Fruit fly (Drosophila melanogaster) whole organism, pupa: ENCODE data around the gene CG43338.

Source experiments
- CG10348 ChIP-seq: fragments of 200-800 bp; sonication (Bioruptor generic); IDR thresholded peaks from 2 replicates; pipeline ENCODE4 v1.3.6; 2022; ENCODE audit warnings: missing biosample characterization, missing genetic modification characterization
- CG12605 ChIP-seq: fragments of 200-800 bp; sonication (Bioruptor generic); IDR thresholded peaks from 2 replicates; pipeline ENCODE4 v1.3.6; 2022; ENCODE audit warnings: missing biosample characterization, missing genetic modification characterization
- CG13204 ChIP-seq: fragments of 200-800 bp; sonication (Bioruptor generic); optimal IDR thresholded peaks from 2 replicates; lab custom pipeline; 2018; ENCODE audit warnings: missing biosample characterization, mild to moderate bottlenecking, missing genetic modification characterization, moderate library complexity
- CG14655 ChIP-seq: fragments of 200-800 bp; sonication (Bioruptor generic); optimal IDR thresholded peaks from 3 replicates; lab custom pipeline; 2017; ENCODE audit warnings: mild to moderate bottlenecking, missing biosample characterization, missing genetic modification reagents, missing genetic modification characterization
- CG15710 ChIP-seq: fragments of 200-800 bp; sonication (Bioruptor generic); optimal IDR thresholded peaks from 2 replicates; lab custom pipeline; 2018; ENCODE audit warnings: missing biosample characterization, mild to moderate bottlenecking, missing genetic modification characterization, moderate library complexity
- CG17806 ChIP-seq: fragments of 200-800 bp; sonication (Bioruptor generic); optimal IDR thresholded peaks from 2 replicates; lab custom pipeline; 2018; ENCODE audit warnings: missing biosample characterization, mild to moderate bottlenecking, missing genetic modification characterization, moderate library complexity
- CG32121 ChIP-seq: fragments of 200-800 bp; sonication (Bioruptor generic); IDR thresholded peaks from 2 replicates; pipeline ENCODE4 v1.3.6; 2022; ENCODE audit warnings: missing biosample characterization, missing genetic modification characterization
- CG34367 ChIP-seq: fragments of 200-800 bp; sonication (Bioruptor generic); optimal IDR thresholded peaks from 2 replicates; lab custom pipeline; 2018; ENCODE audit warnings: missing biosample characterization, mild to moderate bottlenecking, missing genetic modification characterization
- CG4496 ChIP-seq: fragments of 200-800 bp; sonication (Bioruptor generic); IDR thresholded peaks from 3 replicates; pipeline ENCODE4 v1.3.6; 2022; ENCODE audit warnings: missing biosample characterization, missing genetic modification characterization
- CG8159 ChIP-seq: fragments of 200-800 bp; sonication (Bioruptor generic); optimal IDR thresholded peaks from 3 replicates; lab custom pipeline; 2018; ENCODE audit warnings: missing biosample characterization, mild to moderate bottlenecking, missing genetic modification characterization, moderate library complexity
- CG8301 ChIP-seq: fragments of 200-800 bp; sonication (Bioruptor generic); optimal IDR thresholded peaks from 2 replicates; lab custom pipeline; 2018; ENCODE audit warnings: missing biosample characterization, mild to moderate bottlenecking, missing genetic modification characterization
- CG9948 ChIP-seq: fragments of 200-800 bp; sonication (Bioruptor generic); optimal IDR thresholded peaks from 2 replicates; lab custom pipeline; 2018; ENCODE audit warnings: missing biosample characterization, mild to moderate bottlenecking, missing genetic modification characterization, moderate library complexity
- D1 ChIP-seq: fragments of 200-800 bp; sonication (Bioruptor generic); optimal IDR thresholded peaks from 2 replicates; lab custom pipeline; 2018; ENCODE audit warnings: missing biosample characterization, mild to moderate bottlenecking, missing genetic modification characterization, moderate library complexity
- EcR ChIP-seq: fragments of 200-800 bp; sonication (Bioruptor generic); optimal IDR thresholded peaks from 3 replicates; lab custom pipeline; 2019; ENCODE audit warnings: missing biosample characterization, missing genetic modification characterization, mild to moderate bottlenecking, moderate library complexity, missing genetic modification reagents
- Ets98B ChIP-seq: fragments of 200-800 bp; sonication (Bioruptor generic); IDR thresholded peaks from 2 replicates; pipeline ENCODE4 v1.3.6; 2022; ENCODE audit warnings: missing biosample characterization, missing genetic modification characterization
- Pif1A ChIP-seq: fragments of 200-800 bp; sonication (Bioruptor generic); optimal IDR thresholded peaks from 3 replicates; lab custom pipeline; 2016; ENCODE audit warnings: missing biosample characterization, missing genetic modification characterization
- Pif1B ChIP-seq: fragments of 200-800 bp; sonication (Bioruptor generic); optimal IDR thresholded peaks from 3 replicates; lab custom pipeline; 2016; ENCODE audit warnings: missing biosample characterization, missing genetic modification characterization
- Snoo ChIP-seq: fragments of 200-800 bp; sonication (Bioruptor generic); optimal IDR thresholded peaks from 3 replicates; lab custom pipeline; 2017; ENCODE audit warnings: missing biosample characterization, mild to moderate bottlenecking, missing genetic modification characterization, inconsistent platforms
- fd96Ca ChIP-seq: fragments of 200-800 bp; sonication (Bioruptor generic); IDR thresholded peaks from 3 replicates; pipeline ENCODE4 v1.3.6; 2022; ENCODE audit warnings: missing biosample characterization, missing genetic modification characterization
- gl ChIP-seq: fragments of 200-800 bp; sonication (Bioruptor generic); optimal IDR thresholded peaks from 2 replicates; lab custom pipeline; 2018; ENCODE audit warnings: missing biosample characterization, mild to moderate bottlenecking, missing genetic modification characterization
- rn ChIP-seq: fragments of 200-800 bp; sonication (Bioruptor generic); IDR thresholded peaks from 2 replicates; pipeline ENCODE4 v1.3.6; 2022; ENCODE audit warnings: missing biosample characterization, missing genetic modification characterization

CG43338 gene

dm6 chr2L:18671146-18671545 is at the start of gene CG43338:
Gene CG43338, minus strand, starts transcription at chr2L:18671246.
- TF ChIP-seq EcR (GFP tag; lab: Kevin White, UChicago) (no peak), CG4496 (no peak), Pif1B (no peak), CG13204 (no peak)
- TF ChIP-seq, all 21 proteins: peak for 0

DNA sequence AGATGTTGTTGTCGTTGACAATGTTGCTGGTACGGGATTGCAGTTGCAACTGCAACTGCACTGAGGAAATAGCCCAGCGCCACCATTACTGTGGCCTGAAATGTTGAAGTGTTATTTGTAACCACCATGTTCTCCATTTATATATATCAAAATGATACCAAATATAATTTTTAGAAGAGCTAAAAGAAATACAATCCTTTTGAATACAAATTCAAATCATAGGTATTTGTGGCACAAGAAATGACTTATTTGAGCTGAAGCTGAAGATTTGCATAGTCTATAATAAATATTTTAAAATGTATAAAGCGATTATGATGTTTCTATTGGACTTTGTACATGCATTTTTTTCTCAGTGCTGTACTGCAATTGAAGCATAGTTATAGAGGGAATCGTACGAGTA is 48.5 kb upstream of the CG43338 start:
- TF ChIP-seq Snoo (tag; lab: Kevin White, UChicago) (no peak), CG17806 (tag; lab: Kevin White, UChicago) (no peak), CG15710 (tag; lab: Kevin White, UChicago) (no peak), Pif1B (no peak), CG8159 (tag; lab: Kevin White, UChicago) (no peak), fd96Ca (no peak), CG4496 (no peak), CG9948 (tag; lab: Kevin White, UChicago) (no peak), Ets98B (GFP tag; lab: Robert Waterston, UW) (no peak), CG10348 (GFP tag; lab: Robert Waterston, UW) (no peak), rn (GFP tag; lab: Robert Waterston, UW) (no peak), CG13204 (no peak), CG12605 (GFP tag; lab: Robert Waterston, UW) (no peak), CG32121 (GFP tag; lab: Robert Waterston, UW) (no peak)

DNA sequence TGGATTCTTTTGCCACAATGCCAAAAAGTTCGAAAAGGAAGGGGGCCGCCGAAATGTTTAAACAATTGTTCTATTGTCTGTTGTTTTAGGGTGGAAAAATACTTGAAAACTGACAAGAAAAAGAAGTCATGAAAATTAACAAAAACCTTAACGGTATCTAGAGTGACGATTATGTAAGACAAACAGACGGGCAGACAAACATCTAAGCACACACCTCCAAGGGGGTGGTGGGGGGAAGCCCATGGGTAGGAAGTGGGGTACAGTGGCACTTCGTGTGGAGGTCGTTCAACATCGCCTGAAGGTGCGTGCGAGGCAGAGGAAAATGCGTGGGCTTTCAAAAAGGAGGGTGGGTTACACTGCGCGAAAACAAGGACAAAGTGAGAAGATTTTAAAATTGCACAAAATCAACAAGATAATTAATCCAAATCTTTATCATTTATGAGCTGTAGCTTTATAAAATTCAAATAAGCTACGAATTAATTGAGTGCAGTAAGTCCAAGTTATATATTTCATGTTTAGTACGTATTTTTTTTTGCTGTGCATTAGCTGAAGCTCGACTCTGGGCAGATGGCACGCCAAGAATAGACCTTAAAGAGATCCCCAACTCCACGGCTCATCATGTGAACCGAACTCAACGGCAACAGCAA is 46.4 kb upstream of the CG43338 start:
- TF ChIP-seq CG8301 (tag; lab: Kevin White, UChicago) (peak; percentile 39), CG10348 (GFP tag; lab: Robert Waterston, UW) (no peak), CG8159 (tag; lab: Kevin White, UChicago) (peak; percentile 39), CG32121 (GFP tag; lab: Robert Waterston, UW) (no peak), fd96Ca (no peak; the same call in 2 of the 3 replicates), D1 (tag; lab: Kevin White, UChicago) (no peak), Ets98B (GFP tag; lab: Robert Waterston, UW) (no peak), rn (GFP tag; lab: Robert Waterston, UW) (no peak), CG4496 (peak; percentile 38; the same call in 1 of the 3 replicates), Pif1B (no peak), EcR (GFP tag; lab: Kevin White, UChicago) (no peak), CG17806 (tag; lab: Kevin White, UChicago) (peak; percentile 60), CG13204 (no peak), CG15710 (tag; lab: Kevin White, UChicago) (peak; percentile 19), gl (tag; lab: Kevin White, UChicago) (no peak), CG9948 (tag; lab: Kevin White, UChicago) (peak; percentile 47), Pif1A (no peak)
- TF ChIP-seq, all 21 proteins: peak for 6

- no peak for TF ChIP-seq CG14655 (GFP tag; lab: Kevin White, UChicago)
- TF ChIP-seq CG32121 (GFP tag; lab: Robert Waterston, UW), result no peak
- TF ChIP-seq CG10348 (GFP tag; lab: Robert Waterston, UW), result no peak
- no peak for TF ChIP-seq Ets98B (GFP tag; lab: Robert Waterston, UW)
- TF ChIP-seq EcR (GFP tag; lab: Kevin White, UChicago), result no peak
- TF ChIP-seq CG17806 (tag; lab: Kevin White, UChicago), result no peak
- TF ChIP-seq CG4496, result no peak
- no peak for TF ChIP-seq CG15710 (tag; lab: Kevin White, UChicago)
- no peak for TF ChIP-seq CG12605 (GFP tag; lab: Robert Waterston, UW)
- no peak for TF ChIP-seq D1 (tag; lab: Kevin White, UChicago)
- no peak for TF ChIP-seq CG9948 (tag; lab: Kevin White, UChicago)
- TF ChIP-seq Snoo (tag; lab: Kevin White, UChicago), result no peak
- no peak for TF ChIP-seq CG13204
- TF ChIP-seq fd96Ca, result no peak
- TF ChIP-seq CG34367 (tag; lab: Kevin White, UChicago), result no peak
These were observed 43.0 kb upstream of the CG43338 start for dm6 chr2L:18714086-18714485.

DNA sequence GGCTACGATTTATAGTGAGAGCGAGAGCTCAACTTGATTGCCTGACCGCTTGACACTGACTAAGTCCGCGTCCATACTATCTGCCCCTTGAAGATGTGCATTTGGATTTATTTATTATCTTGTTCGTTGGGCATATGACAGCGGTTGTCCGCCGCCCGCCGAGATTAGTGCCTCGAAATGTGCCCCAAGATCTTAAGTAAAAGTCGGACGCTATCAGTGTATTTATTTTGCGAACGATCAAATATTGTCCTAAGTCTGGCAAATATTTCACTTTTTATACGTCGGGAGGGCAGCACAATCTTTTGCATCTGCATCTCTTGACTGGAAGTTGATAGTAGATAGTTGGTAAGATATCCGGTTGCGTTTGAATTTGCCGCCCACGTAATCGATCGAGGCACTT is 42.6 kb upstream of the CG43338 start, which contains the start of gene Irk3:
TSS of gene Irk3 (minus strand) at position 63 of the 400 bp plus-strand sequence.
- TF ChIP-seq CG8159 (tag; lab: Kevin White, UChicago), result no peak
- TF ChIP-seq CG9948 (tag; lab: Kevin White, UChicago), result no peak
- no peak for TF ChIP-seq Ets98B (GFP tag; lab: Robert Waterston, UW)
- TF ChIP-seq CG4496, result no peak
- TF ChIP-seq CG15710 (tag; lab: Kevin White, UChicago), result no peak
- TF ChIP-seq CG10348 (GFP tag; lab: Robert Waterston, UW), result no peak
- TF ChIP-seq Snoo (tag; lab: Kevin White, UChicago), result no peak
- no peak for TF ChIP-seq CG17806 (tag; lab: Kevin White, UChicago)
- TF ChIP-seq Pif1B, result no peak
- TF ChIP-seq CG13204, result no peak
- no peak for TF ChIP-seq CG32121 (GFP tag; lab: Robert Waterston, UW)
- TF ChIP-seq CG34367 (tag; lab: Kevin White, UChicago), result no peak
- TF ChIP-seq CG8301 (tag; lab: Kevin White, UChicago), result no peak
- no peak for TF ChIP-seq D1 (tag; lab: Kevin White, UChicago)
- TF ChIP-seq EcR (GFP tag; lab: Kevin White, UChicago), result no peak
- no peak for TF ChIP-seq Pif1A
- no peak for TF ChIP-seq CG12605 (GFP tag; lab: Robert Waterston, UW)
- no peak for TF ChIP-seq fd96Ca
- no peak for TF ChIP-seq CG14655 (GFP tag; lab: Kevin White, UChicago)
- TF ChIP-seq gl (tag; lab: Kevin White, UChicago), result no peak
- TF ChIP-seq, all 21 proteins: peak for 0
